Worm (Caenorhabditis elegans) whole organism, young adult: ENCODE data around the gene M03C11.6.
"Not testable (repeated sequence)": the region's sequence is repeated elsewhere in the genome, so short reads cannot be mapped to it uniquely, and the experiment has no call there.

ENCODE experiments used
- B0336.3 ChIP-seq: fragments of 200-800 bp; sonication (Bioruptor generic); IDR thresholded peaks from 2 replicates; pipeline ENCODE4 v1.3.6; 2022; ENCODE audit warnings: missing genetic modification characterization, missing compliant biosample characterization
- cebp-2 ChIP-seq: fragments of 200-800 bp; sonication (Bioruptor generic); IDR thresholded peaks from 2 replicates; pipeline ENCODE4 v1.3.6; 2022; ENCODE audit warnings: missing genetic modification characterization, missing compliant biosample characterization
- dpl-1 ChIP-seq: fragments of 150-350 bp; optimal IDR thresholded peaks from 2 replicates; lab custom pipeline; 2014; ENCODE audit warnings: missing biosample characterization, missing genetic modification reagents, missing genetic modification characterization
- hmg-20 ChIP-seq: fragments of 200-800 bp; sonication (Bioruptor generic); IDR thresholded peaks from 2 replicates; pipeline ENCODE4 v1.3.6; 2022; ENCODE audit warnings: missing genetic modification reagents, missing genetic modification characterization, missing compliant biosample characterization
- lin-35 ChIP-seq, 3 experiments: fragments of 150-350 bp in 2 of 3; sonication (generic microtip) in 1 of 3; optimal IDR thresholded peaks; 2 replicates each; lab custom pipeline; 2014 to 2018; ENCODE audit warnings: missing biosample characterization in 3 of 3, missing genetic modification characterization in 3 of 3, missing genetic modification reagents in 3 of 3
- nfya-1 ChIP-seq: sonication (generic microtip); optimal IDR thresholded peaks from 2 replicates; lab custom pipeline; 2017; ENCODE audit warnings: antibody characterized with exemption, missing compliant biosample characterization, missing genetic modification characterization, borderline replicate concordance; ENCODE audit not compliant: insufficient read depth
- nfyb-1 ChIP-seq: fragments of 200-800 bp; sonication (Bioruptor generic); IDR thresholded peaks from 2 replicates; pipeline ENCODE4 v1.3.6; 2022; ENCODE audit warnings: missing genetic modification reagents, missing genetic modification characterization, missing compliant biosample characterization
- nhr-120 ChIP-seq: fragments of 200-800 bp; sonication (Bioruptor generic); IDR thresholded peaks from 2 replicates; pipeline ENCODE4 v1.3.6; 2022; ENCODE audit warnings: missing genetic modification characterization, missing compliant biosample characterization
- nhr-27 ChIP-seq: fragments of 200-800 bp; sonication (Bioruptor generic); optimal IDR thresholded peaks from 2 replicates; lab custom pipeline; 2018; ENCODE audit warnings: mild to moderate bottlenecking, missing genetic modification characterization, moderate library complexity, missing compliant biosample characterization
- pha-4 ChIP-seq: fragments of 150-350 bp; sonication (generic microtip); optimal IDR thresholded peaks from 2 replicates; lab custom pipeline; 2014; ENCODE audit warnings: missing biosample characterization, missing genetic modification reagents, missing genetic modification characterization
- sea-2 ChIP-seq: fragments of 200-800 bp; sonication (Bioruptor generic); IDR thresholded peaks from 2 replicates; pipeline ENCODE4 v1.3.6; 2022; ENCODE audit warnings: missing genetic modification characterization, missing compliant biosample characterization

- TF ChIP-seq dpl-1; B0336.3 (GFP tag; lab: Robert Waterston, UW); hmg-20; cebp-2 (GFP tag; lab: Robert Waterston, UW); nhr-27 (tag; lab: Kevin White, UChicago); nhr-120 (GFP tag; lab: Robert Waterston, UW); nfya-1; sea-2 (GFP tag; lab: Robert Waterston, UW); pha-4 (tag; lab: Kevin White, UChicago); lin-35 (GFP tag; optimal IDR thresholded peaks at IDR 0.05; lab: Kevin White, UChicago); nfyb-1 (GFP tag; lab: Robert Waterston, UW): not testable (repeated sequence)
Observed at ce11 chrIII:10438780-10439179, 15.0 kb upstream of the M03C11.6 start, which contains the start of gene H04D03.6.
